Worm (Caenorhabditis elegans) whole organism, dauer: ENCODE data around the gene Y6E2A.7.
"Not testable (repeated sequence)": the region's sequence is repeated elsewhere in the genome, so short reads cannot be mapped to it uniquely, and the experiment has no call there.

Experiments
- unc-62 ChIP-seq: sonication (generic microtip); optimal IDR thresholded peaks from 2 replicates; lab custom pipeline; 2017; ENCODE audit warnings: missing biosample characterization, missing genetic modification reagents, missing genetic modification characterization

The Y6E2A.7 gene

DNA sequence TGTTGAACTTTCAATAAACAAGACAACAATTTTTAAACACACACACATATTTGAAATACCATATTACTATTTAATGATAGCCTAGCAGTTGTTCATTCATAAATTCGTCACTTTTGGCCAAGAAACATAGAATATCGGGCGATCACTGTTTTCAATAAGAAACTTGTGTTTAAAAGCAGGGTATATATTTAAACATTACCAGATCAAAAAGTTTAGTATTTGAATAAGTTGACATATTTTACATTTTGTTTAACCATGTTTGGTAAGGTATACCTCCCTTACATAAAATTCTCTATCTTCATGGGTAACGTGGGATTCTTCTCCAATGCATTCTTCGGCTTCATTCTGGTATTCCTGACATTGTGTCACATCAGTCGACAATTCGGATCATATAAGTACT lies 35.1 kb downstream of the Y6E2A.7 start, which contains the start of gene str-8:
TSS of gene str-8 (plus strand) at position 301 of the 400 bp plus-strand sequence.
- TF ChIP-seq unc-62 (GFP tag; lab: Kevin White, UChicago): not testable (repeated sequence)

DNA sequence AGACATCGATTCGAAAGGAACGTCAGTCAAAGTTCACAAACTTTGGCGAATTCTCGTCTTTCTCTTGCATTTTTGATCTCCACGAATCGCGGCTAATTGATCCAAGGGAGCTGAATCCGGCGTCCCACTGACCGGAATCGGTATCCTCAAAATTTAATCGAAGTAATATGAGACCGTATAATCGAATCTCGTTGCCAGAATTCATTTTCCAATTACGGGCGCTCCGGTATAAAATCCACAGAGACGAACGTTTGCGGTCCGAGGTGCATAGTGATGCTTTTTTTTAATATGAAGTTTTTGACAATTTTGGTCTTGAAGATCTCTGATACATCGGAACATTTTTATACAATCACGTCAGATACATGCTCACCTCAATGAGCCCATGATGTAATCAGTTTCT lies 38.0 kb downstream of the Y6E2A.7 start:
- no peak for TF ChIP-seq unc-62 (GFP tag; lab: Kevin White, UChicago)

DNA sequence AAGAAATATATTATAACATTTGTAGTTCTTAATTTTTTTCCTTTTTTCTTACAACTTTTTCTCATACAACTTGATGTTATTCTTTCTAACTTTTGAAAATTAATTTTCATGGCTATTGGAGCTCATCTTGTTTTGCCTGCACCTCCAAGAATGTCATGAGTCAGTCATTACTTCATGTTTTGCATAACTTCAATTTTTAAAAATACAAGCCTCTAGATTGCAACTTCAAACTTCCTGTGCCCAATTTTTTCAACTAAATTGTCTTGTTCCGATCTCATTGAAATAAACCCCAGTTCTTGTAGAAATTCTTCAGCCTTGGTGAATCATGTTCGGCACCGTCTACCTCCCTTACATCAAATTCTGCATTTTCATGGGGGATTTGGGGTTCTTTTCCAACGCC lies 38.8 kb downstream of the Y6E2A.7 start, which contains the start of gene str-9:
TSS of gene str-9 (plus strand) at position 301 of the 400 bp plus-strand sequence.
- TF ChIP-seq unc-62 (GFP tag; lab: Kevin White, UChicago): no peak

DNA sequence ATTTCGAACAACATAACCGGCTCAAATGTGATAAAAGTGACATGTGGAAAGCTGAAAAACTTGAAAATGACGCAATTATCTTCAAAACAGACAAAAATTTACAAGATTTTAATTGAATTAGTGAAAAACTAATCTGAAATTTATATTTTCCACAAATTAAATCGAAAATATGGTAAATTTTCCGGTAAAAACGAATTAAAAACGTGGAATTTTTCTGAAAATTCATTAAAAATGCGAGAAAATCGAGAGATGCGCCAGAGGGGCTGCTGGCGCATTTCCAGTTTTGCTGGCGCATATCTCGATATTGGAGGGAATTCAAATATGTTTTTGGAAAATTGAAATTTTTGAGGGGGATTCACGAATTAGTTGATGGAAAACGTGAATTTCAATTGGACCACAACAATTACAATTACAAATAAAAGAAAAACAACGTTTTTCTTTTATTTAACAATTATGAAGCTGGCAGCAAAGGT lies 46.5 kb downstream of the Y6E2A.7 start, which contains the start of the genes haf-3 and F57A10.2:
TSS of gene haf-3 (minus strand) at position 51 of the 473 bp plus-strand sequence.
TSS of gene F57A10.2 (plus strand) at position 454 of the 473 bp plus-strand sequence.
- no peak for TF ChIP-seq unc-62 (GFP tag; lab: Kevin White, UChicago)

DNA sequence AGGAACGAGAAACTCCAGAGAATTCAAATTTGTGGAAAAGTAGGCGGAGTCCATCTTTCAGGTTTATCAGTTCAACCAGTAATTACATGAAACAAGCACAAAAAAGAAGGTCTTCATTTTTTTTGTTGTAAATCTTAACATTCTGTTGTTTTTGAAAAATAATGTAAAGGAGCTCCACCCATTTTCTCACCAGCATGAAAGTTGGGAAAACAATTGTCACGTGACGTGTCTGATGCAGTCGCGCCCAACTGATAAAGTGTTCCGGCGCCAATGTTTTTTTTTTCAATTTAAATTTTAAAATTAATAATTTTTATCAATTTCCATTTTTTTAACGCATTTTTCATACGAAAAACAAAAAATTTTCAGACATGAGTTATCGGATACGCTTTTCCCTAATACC lies 49.4 kb downstream of the Y6E2A.7 start, which contains the start of gene F57A10.4:
TSS of gene F57A10.4 (plus strand) at position 367 of the 400 bp plus-strand sequence.
- no peak for TF ChIP-seq unc-62 (GFP tag; lab: Kevin White, UChicago)
